Worm (Caenorhabditis elegans) whole organism, young adult: ENCODE data around the gene T07F12.4.

Experiments used
- D2030.7 ChIP-seq: fragments of 200-800 bp; sonication (Bioruptor generic); IDR thresholded peaks from 2 replicates; pipeline ENCODE4 v1.3.6; 2022; ENCODE audit warnings: missing genetic modification reagents, missing genetic modification characterization, missing compliant biosample characterization
- F10E7.11 ChIP-seq: sonication (generic microtip); optimal IDR thresholded peaks from 2 replicates; lab custom pipeline; 2017; ENCODE audit warnings: mild to moderate bottlenecking, missing genetic modification characterization, moderate library complexity, missing compliant biosample characterization
- F23B12.7 ChIP-seq: sonication (generic microtip); optimal IDR thresholded peaks from 2 replicates; lab custom pipeline; 2017; ENCODE audit warnings: missing genetic modification characterization, mild to moderate bottlenecking, missing compliant biosample characterization, antibody characterized with exemption, moderate library complexity; ENCODE audit not compliant: insufficient read depth
- F37B4.10 ChIP-seq: fragments of 200-800 bp; sonication (Bioruptor generic); IDR thresholded peaks from 2 replicates; pipeline ENCODE4 v1.3.6; 2022; ENCODE audit warnings: missing genetic modification characterization, missing compliant biosample characterization
- F55B11.4 ChIP-seq: sonication (generic microtip); optimal IDR thresholded peaks from 2 replicates; lab custom pipeline; 2016; ENCODE audit warnings: missing compliant biosample characterization, missing genetic modification characterization, borderline replicate concordance; ENCODE audit not compliant: insufficient read depth
- F57A8.1 ChIP-seq: fragments of 200-800 bp; sonication (Bioruptor generic); optimal IDR thresholded peaks from 2 replicates; lab custom pipeline; 2018; ENCODE audit warnings: mild to moderate bottlenecking, missing genetic modification characterization, moderate library complexity, missing compliant biosample characterization
- K12H6.12 ChIP-seq: fragments of 200-800 bp; sonication (Bioruptor generic); optimal IDR thresholded peaks from 2 replicates; lab custom pipeline; 2018; ENCODE audit warnings: mild to moderate bottlenecking, missing genetic modification characterization, missing compliant biosample characterization
- Y67H2A.10 ChIP-seq: fragments of 200-800 bp; sonication (Bioruptor generic); conservative IDR thresholded peaks from 2 replicates; pipeline ENCODE4 v1.3.6; 2022; ENCODE audit warnings: missing genetic modification reagents, missing genetic modification characterization, missing compliant biosample characterization
- Y79H2A.3 ChIP-seq: fragments of 200-800 bp; sonication (Bioruptor generic); conservative IDR thresholded peaks from 2 replicates; pipeline ENCODE4 v1.3.6; 2022; ENCODE audit warnings: missing genetic modification reagents, missing genetic modification characterization, missing compliant biosample characterization
- ZK185.1 ChIP-seq: sonication (generic microtip); optimal IDR thresholded peaks from 2 replicates; lab custom pipeline; 2016; ENCODE audit warnings: mild to moderate bottlenecking, missing genetic modification characterization, missing compliant biosample characterization; ENCODE audit not compliant: poor library complexity, severe bottlenecking
- attf-6 ChIP-seq: fragments of 200-800 bp; sonication (Bioruptor generic); IDR thresholded peaks from 2 replicates; pipeline ENCODE4 v1.3.6; 2022; ENCODE audit warnings: missing genetic modification reagents, missing genetic modification characterization, missing compliant biosample characterization
- cebp-1 ChIP-seq, 2 experiments: fragments of 200-800 bp in 1 of 2; sonication (Bioruptor generic) in 1 of 2; sonication (generic microtip) in 1 of 2; IDR thresholded peaks in 1 of 2; optimal IDR thresholded peaks in 1 of 2; 2 replicates each; pipeline versions ENCODE4 v1.3.6 to Lab custom; 2017 to 2022; ENCODE audit warnings: missing compliant biosample characterization in 2 of 2, missing genetic modification characterization in 2 of 2, mild to moderate bottlenecking in 1 of 2, missing genetic modification reagents in 1 of 2, moderate library complexity in 1 of 2
- ceh-100 ChIP-seq: fragments of 200-800 bp; sonication (Bioruptor generic); IDR thresholded peaks from 2 replicates; pipeline ENCODE4 v1.3.6; 2022; ENCODE audit warnings: missing genetic modification reagents, missing genetic modification characterization, missing compliant biosample characterization
- chd-7 ChIP-seq: sonication (generic microtip); optimal IDR thresholded peaks from 2 replicates; lab custom pipeline; 2016; ENCODE audit warnings: mild to moderate bottlenecking, missing genetic modification characterization, moderate library complexity, missing compliant biosample characterization
- dpff-1 ChIP-seq: sonication (generic microtip); optimal IDR thresholded peaks from 2 replicates; lab custom pipeline; 2017; ENCODE audit warnings: mild to moderate bottlenecking, missing genetic modification characterization, missing compliant biosample characterization
- efl-1 ChIP-seq: fragments of 150-350 bp; optimal IDR thresholded peaks from 2 replicates; lab custom pipeline; 2014; ENCODE audit warnings: missing biosample characterization, missing genetic modification reagents, missing genetic modification characterization
- him-1 ChIP-seq: sonication (generic microtip); optimal IDR thresholded peaks from 2 replicates; lab custom pipeline; 2016; ENCODE audit warnings: missing genotype, missing genetic modification reagents, missing genetic modification characterization, missing compliant biosample characterization
- hmg-1.2 ChIP-seq: fragments of 200-800 bp; sonication (Bioruptor generic); IDR thresholded peaks from 2 replicates; pipeline ENCODE4 v1.3.6; 2022; ENCODE audit warnings: missing genetic modification reagents, missing genetic modification characterization, missing compliant biosample characterization
- let-607 ChIP-seq, 2 experiments: fragments of 200-800 bp in 1 of 2; sonication (Bioruptor generic) in 1 of 2; sonication (generic microtip) in 1 of 2; optimal IDR thresholded peaks; 2 replicates each; lab custom pipeline; 2016 to 2018; ENCODE audit warnings: mild to moderate bottlenecking in 2 of 2, missing compliant biosample characterization in 2 of 2, missing genetic modification characterization in 2 of 2, moderate library complexity in 2 of 2, missing genotype in 1 of 2
- lir-1 ChIP-seq: fragments of 200-800 bp; sonication (Bioruptor generic); conservative IDR thresholded peaks from 2 replicates; pipeline ENCODE4 v1.3.6; 2022; ENCODE audit warnings: missing genetic modification reagents, missing genetic modification characterization, missing compliant biosample characterization
- madf-3 ChIP-seq: fragments of 200-800 bp; sonication (Bioruptor generic); IDR thresholded peaks from 2 replicates; pipeline ENCODE4 v1.3.6; 2022; ENCODE audit warnings: missing genetic modification reagents, missing genetic modification characterization, missing compliant biosample characterization
- nfya-2 ChIP-seq: fragments of 200-800 bp; sonication (Bioruptor generic); IDR thresholded peaks from 2 replicates; pipeline ENCODE4 v1.3.6; 2022; ENCODE audit warnings: missing genetic modification reagents, missing genetic modification characterization, missing compliant biosample characterization
- nhr-80 ChIP-seq: sonication (generic microtip); optimal IDR thresholded peaks from 2 replicates; lab custom pipeline; 2016; ENCODE audit warnings: missing genetic modification characterization, missing compliant biosample characterization
- rpc-1 ChIP-seq, 2 experiments: fragments of 150-350 bp in 1 of 2; sonication (generic microtip) in 1 of 2; optimal IDR thresholded peaks; 2 replicates each; lab custom pipeline; 2014 to 2018; ENCODE audit warnings: missing biosample characterization in 1 of 2, missing genetic modification characterization in 1 of 2, missing genetic modification reagents in 1 of 2, missing genotype in 1 of 2
- snpc-1.1 ChIP-seq: sonication (generic microtip); optimal IDR thresholded peaks from 2 replicates; lab custom pipeline; 2017; ENCODE audit warnings: missing genetic modification characterization, mild to moderate bottlenecking, missing compliant biosample characterization, antibody characterized with exemption, moderate library complexity, missing genotype, missing genetic modification reagents; ENCODE audit not compliant: insufficient read depth
- xnd-1 ChIP-seq: sonication (generic microtip); optimal IDR thresholded peaks from 2 replicates; lab custom pipeline; 2016; ENCODE audit warnings: missing genotype, missing genetic modification reagents, missing genetic modification characterization, missing compliant biosample characterization
- zfh-2 ChIP-seq: fragments of 200-800 bp; sonication (Bioruptor generic); conservative IDR thresholded peaks from 2 replicates; pipeline ENCODE4 v1.3.6; 2022; ENCODE audit warnings: missing genetic modification reagents, missing genetic modification characterization, missing compliant biosample characterization
- ztf-18 ChIP-seq: sonication (generic microtip); optimal IDR thresholded peaks from 2 replicates; lab custom pipeline; 2016; ENCODE audit warnings: missing genotype, mild to moderate bottlenecking, missing genetic modification characterization, missing compliant biosample characterization
- ztf-26 ChIP-seq: sonication (generic microtip); optimal IDR thresholded peaks from 2 replicates; lab custom pipeline; 2017; ENCODE audit warnings: missing genetic modification characterization, missing compliant biosample characterization
- ztf-28 ChIP-seq: fragments of 200-800 bp; sonication (Bioruptor generic); IDR thresholded peaks from 2 replicates; pipeline ENCODE4 v1.3.6; 2022; ENCODE audit warnings: missing genetic modification reagents, missing genetic modification characterization, missing compliant biosample characterization
- ztf-3 ChIP-seq: fragments of 200-800 bp; sonication (Bioruptor generic); optimal IDR thresholded peaks from 2 replicates; lab custom pipeline; 2018; ENCODE audit warnings: mild to moderate bottlenecking, missing genetic modification characterization, missing compliant biosample characterization

The T07F12.4 gene

ce11 chrX:4932964-4933363 is 32.4 kb upstream of the T07F12.4 start:
- TF ChIP-seq F37B4.10 (GFP tag; lab: Robert Waterston, UW): 0 out of 2 replicates have a peak, but pooled peaks have one; percentile 32
- TF ChIP-seq hmg-1.2 (GFP tag; lab: Robert Waterston, UW): no peak
- no peak for TF ChIP-seq ztf-28

ce11 chrX:4932023-4932422 is 31.4 kb upstream of the T07F12.4 start:
- TF ChIP-seq nfya-2 (GFP tag; lab: Robert Waterston, UW): no peak
- TF ChIP-seq ceh-100 (GFP tag; lab: Robert Waterston, UW): no peak
- TF ChIP-seq lir-1 (GFP tag; lab: Robert Waterston, UW): no peak
- no peak for TF ChIP-seq ztf-18 (tag; lab: Kevin White, UChicago)
- TF ChIP-seq F23B12.7 (tag; lab: Kevin White, UChicago): no peak
- TF ChIP-seq dpff-1: no peak
- no peak for TF ChIP-seq D2030.7 (GFP tag; lab: Robert Waterston, UW)
- TF ChIP-seq rpc-1 (optimal IDR thresholded peaks at IDR 0.05; lab: Kevin White, UChicago): no peak
- no peak for TF ChIP-seq rpc-1 (tag; optimal IDR thresholded peaks at IDR 0.05; lab: Kevin White, UChicago)
- no peak for TF ChIP-seq F10E7.11 (tag; lab: Kevin White, UChicago)
- TF ChIP-seq attf-6 (GFP tag; lab: Robert Waterston, UW): no peak
- no peak for TF ChIP-seq K12H6.12 (tag; lab: Kevin White, UChicago)
- TF ChIP-seq F55B11.4 (tag; lab: Kevin White, UChicago): no peak
- no peak for TF ChIP-seq ztf-26 (tag; lab: Kevin White, UChicago)
- TF ChIP-seq ZK185.1 (tag; lab: Kevin White, UChicago): no peak
- TF ChIP-seq him-1 (tag; lab: Kevin White, UChicago): no peak
- TF ChIP-seq, all 124 proteins: peak for 0

ce11 chrX:4929657-4930056 is 29.0 kb upstream of the T07F12.4 start, which contains the start of gene mct-4:
TSS of gene mct-4 (minus strand) at chrX:4929757.
- TF ChIP-seq chd-7: no peak

- TF ChIP-seq Y79H2A.3 (no peak), efl-1 (GFP tag; lab: Kevin White, UChicago) (no peak), let-607 (tag; optimal IDR thresholded peaks at IDR 0.05; lab: Kevin White, UChicago) (peak in 1 of 2 experiments; percentile 4), nhr-80 (peak; percentile 88), zfh-2 (no peak), xnd-1 (tag; lab: Kevin White, UChicago) (no peak)
Measured at ce11 chrX:4928118-4928517, 27.5 kb upstream of the T07F12.4 start.

ce11 chrX:4920942-4921540 is 20.4 kb upstream of the T07F12.4 start, which contains the start of gene K05B2.4:
TSS of gene K05B2.4 (minus strand) at chrX:4920992.
- TF ChIP-seq ztf-3 (GFP tag; lab: Kevin White, UChicago) (no peak), F57A8.1 (GFP tag; lab: Kevin White, UChicago) (no peak), madf-3 (no peak), cebp-1 (GFP tag; IDR thresholded peaks at IDR 0.05; lab: Robert Waterston, UW) (no peak), cebp-1 (tag; optimal IDR thresholded peaks at IDR 0.05; lab: Kevin White, UChicago) (no peak), snpc-1.1 (tag; lab: Kevin White, UChicago) (no peak), Y67H2A.10 (GFP tag; lab: Robert Waterston, UW) (no peak)
